Fruit fly (Drosophila melanogaster) whole organism, embryonic: ENCODE measurements around the gene pall.
A peak's percentile ranks its signal among the peaks of the same experiment; 100 is the strongest.

Experiments
- BtbVII ChIP-seq: fragments of 200-800 bp; sonication (Bioruptor generic); optimal IDR thresholded peaks from 3 replicates; lab custom pipeline; 2017; ENCODE audit warnings: missing biosample characterization, mild to moderate bottlenecking, missing genetic modification characterization
- CG10274 ChIP-seq: fragments of 200-800 bp; sonication (Bioruptor generic); optimal IDR thresholded peaks from 3 replicates; lab custom pipeline; 2017; ENCODE audit warnings: missing biosample characterization, mild to moderate bottlenecking, missing genetic modification characterization
- CG11085 ChIP-seq: fragments of 200-800 bp; sonication (Bioruptor generic); IDR thresholded peaks from 2 replicates; pipeline ENCODE4 v1.3.6; 2022; ENCODE audit warnings: missing biosample characterization, missing genetic modification characterization
- CG1233 ChIP-seq: fragments of 200-800 bp; sonication (Bioruptor generic); optimal IDR thresholded peaks from 4 replicates; lab custom pipeline; 2018; ENCODE audit warnings: missing biosample characterization, mild to moderate bottlenecking, missing genetic modification characterization
- CG12769 ChIP-seq: fragments of 200-800 bp; sonication (Bioruptor generic); optimal IDR thresholded peaks from 2 replicates; lab custom pipeline; 2019; ENCODE audit warnings: missing biosample characterization, mild to moderate bottlenecking, missing genetic modification characterization, moderate library complexity
- CG13894 ChIP-seq: fragments of 200-800 bp; sonication (Bioruptor generic); optimal IDR thresholded peaks from 3 replicates; lab custom pipeline; 2018; ENCODE audit warnings: missing biosample characterization, mild to moderate bottlenecking, missing genetic modification characterization, moderate library complexity
- CG1529 ChIP-seq: fragments of 200-800 bp; sonication (Bioruptor generic); optimal IDR thresholded peaks from 3 replicates; lab custom pipeline; 2018; ENCODE audit warnings: missing biosample characterization, missing genetic modification characterization
- CG15514 ChIP-seq: fragments of 200-800 bp; sonication (Bioruptor generic); optimal IDR thresholded peaks from 3 replicates; lab custom pipeline; 2017; ENCODE audit warnings: missing biosample characterization, missing genetic modification characterization, mild to moderate bottlenecking, moderate library complexity, missing genetic modification reagents
- CG18476 ChIP-seq: fragments of 200-800 bp; sonication (Bioruptor generic); optimal IDR thresholded peaks from 2 replicates; lab custom pipeline; 2016; ENCODE audit warnings: missing biosample characterization, mild to moderate bottlenecking, missing genetic modification characterization
- CG31365 ChIP-seq: fragments of 200-800 bp; sonication (Bioruptor generic); optimal IDR thresholded peaks from 2 replicates; lab custom pipeline; 2018; ENCODE audit warnings: missing biosample characterization, mild to moderate bottlenecking, missing genetic modification characterization
- CG31441 ChIP-seq: fragments of 200-800 bp; sonication (Bioruptor generic); IDR thresholded peaks from 2 replicates; pipeline ENCODE4 v1.3.6; 2022; ENCODE audit warnings: missing biosample characterization, missing genetic modification characterization
- CG32772 ChIP-seq: fragments of 200-800 bp; sonication (Bioruptor generic); IDR thresholded peaks from 2 replicates; pipeline ENCODE4 v1.3.6; 2022; ENCODE audit warnings: missing biosample characterization, missing genetic modification characterization
- CG3281 ChIP-seq: fragments of 200-800 bp; sonication (Bioruptor generic); optimal IDR thresholded peaks from 3 replicates; lab custom pipeline; 2017; ENCODE audit warnings: missing biosample characterization, mild to moderate bottlenecking, missing genetic modification characterization
- CG4707 ChIP-seq: fragments of 200-800 bp; sonication (Bioruptor generic); optimal IDR thresholded peaks from 2 replicates; lab custom pipeline; 2018; ENCODE audit warnings: missing biosample characterization, mild to moderate bottlenecking, missing genetic modification characterization, moderate library complexity
- CG5180 ChIP-seq: fragments of 200-800 bp; sonication (Bioruptor generic); optimal IDR thresholded peaks from 3 replicates; lab custom pipeline; 2017; ENCODE audit warnings: missing biosample characterization, missing genetic modification characterization, mild to moderate bottlenecking, moderate library complexity, missing genetic modification reagents
- CG8944 ChIP-seq: fragments of 200-800 bp; sonication (Bioruptor generic); optimal IDR thresholded peaks from 3 replicates; lab custom pipeline; 2016; ENCODE audit warnings: missing biosample characterization, missing genetic modification characterization
- CG9609 ChIP-seq: fragments of 200-800 bp; sonication (Bioruptor generic); optimal IDR thresholded peaks from 3 replicates; lab custom pipeline; 2016; ENCODE audit warnings: missing biosample characterization, missing genetic modification characterization
- CG9876 ChIP-seq: fragments of 200-800 bp; sonication (Bioruptor generic); optimal IDR thresholded peaks from 2 replicates; lab custom pipeline; 2016; ENCODE audit warnings: missing biosample characterization, missing genetic modification characterization
- Gsc ChIP-seq: fragments of 200-800 bp; sonication (Bioruptor generic); IDR thresholded peaks from 2 replicates; pipeline ENCODE4 v1.3.6; 2022; ENCODE audit warnings: missing biosample characterization, missing genetic modification characterization
- HLH4C ChIP-seq: fragments of 200-800 bp; sonication (Bioruptor generic); IDR thresholded peaks from 3 replicates; pipeline ENCODE4 v1.3.6; 2022; ENCODE audit warnings: missing biosample characterization, missing genetic modification characterization; ENCODE audit not compliant: partially characterized antibody
- HLHmδ ChIP-seq: fragments of 200-800 bp; sonication (Bioruptor generic); optimal IDR thresholded peaks from 2 replicates; lab custom pipeline; 2018; ENCODE audit warnings: missing biosample characterization, mild to moderate bottlenecking, missing genetic modification characterization, moderate library complexity
- Hmx ChIP-seq: fragments of 200-800 bp; sonication (Bioruptor generic); optimal IDR thresholded peaks from 2 replicates; lab custom pipeline; 2016; ENCODE audit warnings: missing biosample characterization, missing genetic modification characterization
- Lhr ChIP-seq: fragments of 200-800 bp; sonication (Bioruptor generic); optimal IDR thresholded peaks from 3 replicates; lab custom pipeline; 2017; ENCODE audit warnings: mild to moderate bottlenecking, missing biosample characterization, missing genetic modification reagents, missing genetic modification characterization
- Myb ChIP-seq: fragments of 200-800 bp; sonication (Bioruptor generic); optimal IDR thresholded peaks from 2 replicates; lab custom pipeline; 2016; ENCODE audit warnings: missing biosample characterization, missing genetic modification characterization
- NC2α ChIP-seq: fragments of 200-800 bp; sonication (Bioruptor generic); optimal IDR thresholded peaks from 2 replicates; lab custom pipeline; 2016; ENCODE audit warnings: missing biosample characterization, missing genetic modification characterization
- Optix ChIP-seq: fragments of 200-800 bp; sonication (Bioruptor generic); IDR thresholded peaks from 3 replicates; pipeline ENCODE4 v1.3.6; 2022; ENCODE audit warnings: missing biosample characterization, missing genetic modification characterization
- Sin3A ChIP-seq: fragments of >200 bp; optimal IDR thresholded peaks from 2 replicates; lab custom pipeline; 2018
- TFAM ChIP-seq: fragments of 200-800 bp; sonication (Bioruptor generic); optimal IDR thresholded peaks from 2 replicates; lab custom pipeline; 2017; ENCODE audit warnings: missing biosample characterization, missing genetic modification characterization, inconsistent platforms
- YL-1 ChIP-seq: fragments of 200-800 bp; sonication (Bioruptor generic); optimal IDR thresholded peaks from 3 replicates; lab custom pipeline; 2017; ENCODE audit warnings: missing biosample characterization, mild to moderate bottlenecking, missing genetic modification characterization
- ato ChIP-seq: fragments of 200-800 bp; sonication (Bioruptor generic); IDR thresholded peaks from 2 replicates; pipeline ENCODE4 v1.3.6; 2022; ENCODE audit warnings: missing biosample characterization, missing genetic modification characterization; ENCODE audit not compliant: partially characterized antibody
- bbx ChIP-seq: fragments of 200-800 bp; sonication (Bioruptor generic); IDR thresholded peaks from 2 replicates; pipeline ENCODE4 v1.3.6; 2022; ENCODE audit warnings: missing biosample characterization, missing genetic modification characterization; ENCODE audit not compliant: partially characterized antibody
- croc ChIP-seq: fragments of 200-800 bp; sonication (Bioruptor generic); conservative IDR thresholded peaks from 3 replicates; pipeline ENCODE4 v1.3.6; 2022; ENCODE audit warnings: missing biosample characterization, missing genetic modification characterization
- crp ChIP-seq, 2 experiments: fragments of 200-800 bp; sonication (Bioruptor generic); optimal IDR thresholded peaks; 2 replicates in 1 of 2; 3 replicates in 1 of 2; lab custom pipeline; 2017; ENCODE audit warnings: missing biosample characterization in 2 of 2, missing genetic modification characterization in 2 of 2, mild to moderate bottlenecking in 1 of 2, moderate library complexity in 1 of 2
- da ChIP-seq: fragments of 200-800 bp; sonication (Bioruptor generic); optimal IDR thresholded peaks from 2 replicates; lab custom pipeline; 2016; ENCODE audit warnings: missing biosample characterization, missing genetic modification characterization
- ems ChIP-seq: fragments of 200-800 bp; sonication (Bioruptor generic); optimal IDR thresholded peaks from 3 replicates; lab custom pipeline; 2016; ENCODE audit warnings: missing biosample characterization, missing genetic modification characterization
- eve ChIP-seq, 2 experiments: fragments of >200 bp; optimal IDR thresholded peaks; 2 replicates each; lab custom pipeline; 2017; ENCODE audit warnings: missing biosample characterization in 2 of 2, missing genetic modification characterization in 2 of 2
- grau ChIP-seq: fragments of 200-800 bp; optimal IDR thresholded peaks from 3 replicates; lab custom pipeline; 2019; ENCODE audit warnings: missing biosample characterization, mild to moderate bottlenecking, missing genetic modification characterization, moderate library complexity
- gsb-n ChIP-seq: fragments of 200-800 bp; sonication (Bioruptor generic); optimal IDR thresholded peaks from 3 replicates; lab custom pipeline; 2018; ENCODE audit warnings: missing biosample characterization, mild to moderate bottlenecking, missing genetic modification characterization
- hkb ChIP-seq, 2 experiments: fragments of 200-800 bp in 1 of 2; fragments of >200 bp in 1 of 2; sonication (Bioruptor generic) in 1 of 2; IDR thresholded peaks in 1 of 2; optimal IDR thresholded peaks in 1 of 2; 2 replicates each; pipeline versions ENCODE4 v1.3.6 to Lab custom; 2017 to 2022; ENCODE audit warnings: missing biosample characterization in 1 of 2, missing genetic modification characterization in 1 of 2
- kah ChIP-seq: fragments of 200-800 bp; sonication (Bioruptor generic); optimal IDR thresholded peaks from 2 replicates; lab custom pipeline; 2018; ENCODE audit warnings: missing biosample characterization, mild to moderate bottlenecking, missing genetic modification characterization
- klu ChIP-seq: fragments of 200-800 bp; sonication (Bioruptor generic); IDR thresholded peaks from 2 replicates; pipeline ENCODE4 v1.3.6; 2022; ENCODE audit warnings: missing biosample characterization, missing genetic modification characterization
- maf-S ChIP-seq: fragments of 200-800 bp; sonication (Bioruptor generic); optimal IDR thresholded peaks from 2 replicates; lab custom pipeline; 2016; ENCODE audit warnings: missing biosample characterization, missing genetic modification characterization
- pb ChIP-seq: fragments of 200-800 bp; sonication (Bioruptor generic); optimal IDR thresholded peaks from 3 replicates; lab custom pipeline; 2016; ENCODE audit warnings: missing biosample characterization, missing genetic modification characterization
- pfk ChIP-seq: fragments of 200-800 bp; sonication (Bioruptor generic); optimal IDR thresholded peaks from 2 replicates; lab custom pipeline; 2018; ENCODE audit warnings: missing biosample characterization, mild to moderate bottlenecking, missing genetic modification characterization, moderate library complexity
- ro ChIP-seq: fragments of 200-800 bp; sonication (Bioruptor generic); IDR thresholded peaks from 2 replicates; pipeline ENCODE4 v1.3.6; 2022; ENCODE audit warnings: missing biosample characterization, missing genetic modification characterization
- scrt ChIP-seq: fragments of 200-800 bp; sonication (Bioruptor generic); optimal IDR thresholded peaks from 2 replicates; lab custom pipeline; 2018; ENCODE audit warnings: missing biosample characterization, mild to moderate bottlenecking, missing genetic modification characterization, moderate library complexity
- stwl ChIP-seq: fragments of 200-800 bp; sonication (Bioruptor generic); optimal IDR thresholded peaks from 3 replicates; lab custom pipeline; 2018; ENCODE audit warnings: missing biosample characterization, mild to moderate bottlenecking, missing genetic modification characterization, moderate library complexity
- sug ChIP-seq: fragments of 200-800 bp; optimal IDR thresholded peaks from 2 replicates; lab custom pipeline; 2019; ENCODE audit warnings: missing biosample characterization, mild to moderate bottlenecking, missing genetic modification characterization, moderate library complexity
- zen2 ChIP-seq: fragments of 200-800 bp; sonication (Bioruptor generic); IDR thresholded peaks from 3 replicates; pipeline ENCODE4 v1.3.6; 2022; ENCODE audit warnings: missing biosample characterization, missing genetic modification characterization; ENCODE audit not compliant: partially characterized antibody

Gene pall

dm6 chr3L:9457619-9458092, 29.9 kb downstream of the pall start, which contains the start of gene CG3437 (continued):
- TF ChIP-seq CG4707 (GFP tag; lab: Kevin White, UChicago): peak; percentile 95
- no peak for TF ChIP-seq HLHmδ
- TF ChIP-seq CG31441 (GFP tag; lab: Robert Waterston, UW): peak; percentile 98
- TF ChIP-seq Hmx (GFP tag; lab: Kevin White, UChicago): peak; percentile 96
- TF ChIP-seq CG8944 (GFP tag; lab: Kevin White, UChicago): peak; percentile 99
- peak; percentile 97 for TF ChIP-seq sug (tag; lab: Kevin White, UChicago)
- peak; percentile 99 for TF ChIP-seq Optix (GFP tag; lab: Robert Waterston, UW)
- peak; percentile 98 for TF ChIP-seq klu (GFP tag; lab: Robert Waterston, UW)
- TF ChIP-seq CG18476 (GFP tag; lab: Kevin White, UChicago): peak; percentile 98
- TF ChIP-seq eve (GFP tag; optimal IDR thresholded peaks at IDR 0.05; lab: Kevin White, UChicago): no peak
- TF ChIP-seq CG3281 (GFP tag; lab: Kevin White, UChicago): peak; percentile 99
- peak; percentile 93 for TF ChIP-seq CG31365
- TF ChIP-seq grau (tag; lab: Kevin White, UChicago): peak; percentile 97
- TF ChIP-seq scrt: peak; percentile 97
- peak; percentile 95 for TF ChIP-seq da (GFP tag; lab: Kevin White, UChicago)
- peak; percentile 99 for TF ChIP-seq ems (GFP tag; lab: Kevin White, UChicago)
- TF ChIP-seq TFAM (GFP tag; lab: Kevin White, UChicago): peak; percentile 94
- peak; percentile 97 for TF ChIP-seq CG9876 (GFP tag; lab: Kevin White, UChicago)
- TF ChIP-seq hkb (optimal IDR thresholded peaks at IDR 0.05; lab: Kevin White, UChicago): peak; percentile 34
- peak; percentile 99 for TF ChIP-seq hkb (GFP tag; IDR thresholded peaks at IDR 0.05; lab: Robert Waterston, UW)
- TF ChIP-seq CG5180: peak; percentile 91
- TF ChIP-seq pfk (GFP tag; lab: Kevin White, UChicago): peak; percentile 79
- peak; percentile 98 for TF ChIP-seq YL-1 (GFP tag; lab: Kevin White, UChicago)
- TF ChIP-seq CG13894 (tag; lab: Kevin White, UChicago): peak; percentile 99
- peak; percentile 98 for TF ChIP-seq BtbVII (GFP tag; lab: Kevin White, UChicago)
- peak; percentile 98 for TF ChIP-seq croc (GFP tag; lab: Robert Waterston, UW)
- TF ChIP-seq CG10274 (GFP tag; lab: Kevin White, UChicago): peak; percentile 93
- TF ChIP-seq bbx (GFP tag; lab: Robert Waterston, UW): 0 out of 2 replicates have a peak, but pooled peaks have one; percentile 44
- TF ChIP-seq maf-S (GFP tag; lab: Kevin White, UChicago): peak; percentile 98
- peak; percentile 99 for TF ChIP-seq CG1233 (GFP tag; lab: Kevin White, UChicago)
- TF ChIP-seq CG9609 (GFP tag; lab: Kevin White, UChicago): peak; percentile 98
- TF ChIP-seq HLH4C: 0 out of 3 replicates have a peak, but pooled peaks have one; percentile 40
- TF ChIP-seq gsb-n (tag; lab: Kevin White, UChicago): peak; percentile 97
- TF ChIP-seq ro: peak; percentile 98
- TF ChIP-seq CG32772 (GFP tag; lab: Robert Waterston, UW): peak; percentile 100
- peak; percentile 49 for TF ChIP-seq Sin3A (lab: Kevin White, UChicago)
- TF ChIP-seq stwl (tag; lab: Kevin White, UChicago): peak; percentile 80
- no peak for TF ChIP-seq zen2
- peak; percentile 92 for TF ChIP-seq Myb (GFP tag; lab: Kevin White, UChicago)
- peak; percentile 99 for TF ChIP-seq Gsc (GFP tag; lab: Robert Waterston, UW)
- peak; percentile 95 for TF ChIP-seq CG15514 (GFP tag; lab: Kevin White, UChicago)
- TF ChIP-seq CG11085: peak; percentile 99
- no peak for TF ChIP-seq ato (GFP tag; lab: Robert Waterston, UW)
- TF ChIP-seq crp (GFP tag; optimal IDR thresholded peaks at IDR 0.05; lab: Kevin White, UChicago): peak; percentile 46 to 92
- TF ChIP-seq Lhr (GFP tag; lab: Kevin White, UChicago): peak; percentile 95
- peak; percentile 97 for TF ChIP-seq CG1529 (GFP tag; lab: Kevin White, UChicago)
- TF ChIP-seq CG12769: peak; percentile 99
- peak; percentile 97 for TF ChIP-seq kah (GFP tag; lab: Kevin White, UChicago)
- TF ChIP-seq pb (GFP tag; lab: Kevin White, UChicago): peak; percentile 98
- peak; percentile 97 for TF ChIP-seq NC2α (GFP tag; lab: Kevin White, UChicago)
